Worm (Caenorhabditis elegans): ENCODE data around the gene snx-13.

DNA sequence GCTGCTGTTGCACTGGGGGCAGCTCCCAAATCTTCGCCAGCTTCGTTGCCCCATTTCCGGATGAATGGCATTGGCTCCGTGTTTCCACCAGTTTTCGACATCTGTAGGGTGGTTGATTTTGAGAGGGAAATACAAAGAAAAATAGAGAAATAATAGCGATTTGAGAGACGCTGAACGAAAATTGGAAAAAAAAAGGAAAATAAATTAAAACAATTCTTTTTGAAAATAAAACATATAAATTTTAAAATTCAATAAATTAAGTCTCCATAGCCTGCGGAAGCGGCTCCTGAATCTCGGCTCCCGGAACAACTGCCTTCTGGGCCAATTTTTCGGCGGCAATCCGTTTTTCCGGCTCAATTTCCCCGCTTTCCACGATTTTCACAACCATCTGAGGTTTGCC, 23.6 kb upstream of the snx-13 start, which contains the start of gene sfa-1:
- TF ChIP-seq hmg-4 (GFP tag; optimal IDR thresholded peaks at IDR 0.05) (no peak), scrt-1 (GFP tag; IDR thresholded peaks at IDR 0.05) (no peak), ama-1 (optimal IDR thresholded peaks at IDR 0.05) (no peak), aly-1 (tag; optimal IDR thresholded peaks at IDR 0.05) (no peak), ets-7 (tag; optimal IDR thresholded peaks at IDR 0.05) (no peak), B0310.2 (tag; optimal IDR thresholded peaks at IDR 0.05) (no peak)
